Worm (Caenorhabditis elegans) whole organism, L2 larva: ENCODE measurements around the gene spp-14.
A peak's percentile ranks its signal among the peaks of the same experiment; 100 is the strongest.

Experiments
- R02D3.7 ChIP-seq: fragments of 150-350 bp; optimal IDR thresholded peaks from 2 replicates; lab custom pipeline; 2014; ENCODE audit warnings: missing biosample characterization, missing genetic modification characterization
- ZK546.5 ChIP-seq: sonication (generic microtip); optimal IDR thresholded peaks from 2 replicates; lab custom pipeline; 2017; ENCODE audit warnings: missing biosample characterization, missing genetic modification characterization
- alr-1 ChIP-seq: fragments of 150-350 bp; optimal IDR thresholded peaks from 2 replicates; lab custom pipeline; 2014; ENCODE audit warnings: missing biosample characterization, missing genetic modification characterization
- aly-2 ChIP-seq: fragments of 150-350 bp; optimal IDR thresholded peaks from 2 replicates; lab custom pipeline; 2014; ENCODE audit warnings: missing biosample characterization, missing genetic modification characterization
- ceh-82 ChIP-seq: fragments of 150-350 bp; optimal IDR thresholded peaks from 2 replicates; lab custom pipeline; 2014; ENCODE audit warnings: missing biosample characterization, missing genetic modification characterization
- crh-2 ChIP-seq: sonication (generic microtip); optimal IDR thresholded peaks from 2 replicates; lab custom pipeline; 2017; ENCODE audit warnings: missing biosample characterization, missing genetic modification characterization
- elt-1 ChIP-seq: fragments of 150-350 bp; optimal IDR thresholded peaks from 2 replicates; lab custom pipeline; 2014; ENCODE audit warnings: missing biosample characterization, missing genetic modification characterization
- elt-3 ChIP-seq: sonication (generic microtip); optimal IDR thresholded peaks from 2 replicates; lab custom pipeline; 2017; ENCODE audit warnings: missing biosample characterization, missing genetic modification characterization
- lsy-2 ChIP-seq, 2 experiments: fragments of 150-350 bp in 1 of 2; sonication (generic microtip) in 1 of 2; optimal IDR thresholded peaks; 2 replicates each; lab custom pipeline; 2014 to 2017; ENCODE audit warnings: missing biosample characterization in 2 of 2, missing genetic modification characterization in 2 of 2
- mab-5 ChIP-seq: fragments of 150-350 bp; optimal IDR thresholded peaks from 2 replicates; lab custom pipeline; 2014; ENCODE audit warnings: missing biosample characterization, missing genetic modification characterization
- nhr-11 ChIP-seq: fragments of 150-350 bp; optimal IDR thresholded peaks from 2 replicates; lab custom pipeline; 2014; ENCODE audit warnings: missing biosample characterization, missing genetic modification characterization
- nhr-129 ChIP-seq: fragments of 150-350 bp; optimal IDR thresholded peaks from 2 replicates; lab custom pipeline; 2014; ENCODE audit warnings: missing biosample characterization, missing genetic modification characterization
- nhr-23 ChIP-seq: fragments of 150-350 bp; optimal IDR thresholded peaks from 2 replicates; lab custom pipeline; 2014; ENCODE audit warnings: missing biosample characterization, missing genetic modification reagents, missing genetic modification characterization
- nhr-25 ChIP-seq: fragments of 150-350 bp; sonication (generic microtip); optimal IDR thresholded peaks from 3 replicates; lab custom pipeline; 2014; ENCODE audit warnings: missing biosample characterization, missing genetic modification characterization
- nhr-6 ChIP-seq: fragments of 150-350 bp; optimal IDR thresholded peaks from 2 replicates; lab custom pipeline; 2014; ENCODE audit warnings: missing biosample characterization, missing genetic modification characterization
- nhr-77 ChIP-seq: fragments of 150-350 bp; optimal IDR thresholded peaks from 2 replicates; lab custom pipeline; 2014; ENCODE audit warnings: missing biosample characterization, missing genetic modification characterization
- peb-1 ChIP-seq: fragments of 150-350 bp; optimal IDR thresholded peaks from 2 replicates; lab custom pipeline; 2014; ENCODE audit warnings: missing biosample characterization, missing genetic modification characterization
- skn-1 ChIP-seq: sonication (generic microtip); optimal IDR thresholded peaks from 2 replicates; lab custom pipeline; 2017; ENCODE audit warnings: missing biosample characterization, missing genetic modification characterization
- sma-3 ChIP-seq: sonication (generic microtip); optimal IDR thresholded peaks from 2 replicates; lab custom pipeline; 2016; ENCODE audit warnings: missing genetic modification reagents, missing genetic modification characterization, missing compliant biosample characterization
- unc-55 ChIP-seq: fragments of 150-350 bp; sonication (generic microtip); optimal IDR thresholded peaks from 3 replicates; lab custom pipeline; 2014; ENCODE audit warnings: missing biosample characterization, missing genetic modification reagents, missing genetic modification characterization
- ztf-1 ChIP-seq: fragments of 200-800 bp; sonication (Bioruptor generic); conservative IDR thresholded peaks from 2 replicates; pipeline ENCODE4 v1.3.6; 2022; ENCODE audit warnings: missing genetic modification characterization, missing compliant biosample characterization
- ztf-4 ChIP-seq: fragments of 150-350 bp; optimal IDR thresholded peaks from 2 replicates; lab custom pipeline; 2014; ENCODE audit warnings: missing biosample characterization, missing genetic modification characterization

The spp-14 gene

DNA sequence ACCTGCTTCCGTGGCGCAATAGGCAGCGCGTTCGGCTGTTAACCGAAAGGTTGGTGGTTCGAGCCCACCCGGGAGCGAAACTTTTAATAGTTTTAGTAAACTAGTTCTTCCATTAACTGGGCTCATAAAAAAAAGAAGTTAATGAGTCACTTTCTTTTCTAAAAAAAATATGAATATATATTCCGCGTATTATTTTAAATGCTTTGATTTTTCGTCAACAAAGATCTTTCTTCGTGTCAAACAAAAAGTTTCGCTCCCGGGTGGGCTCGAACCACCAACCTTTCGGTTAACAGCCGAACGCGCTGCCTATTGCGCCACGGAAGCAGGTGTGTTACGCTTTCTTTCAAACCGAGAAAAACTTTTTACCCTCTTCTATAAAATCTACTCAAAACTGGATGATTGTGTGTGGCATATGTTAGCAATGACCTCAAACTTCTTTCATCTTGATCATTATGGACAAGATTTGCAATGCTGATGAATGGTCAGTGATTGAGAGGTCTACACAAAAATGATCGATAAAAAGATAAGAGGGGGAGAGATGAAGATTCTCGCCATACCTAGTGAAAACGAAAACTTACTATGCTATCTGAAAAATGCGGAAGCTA, 48.0 kb downstream of the spp-14 start (continued):
- TF ChIP-seq skn-1, result no peak
- no peak for TF ChIP-seq ceh-82 (tag; lab: Kevin White, UChicago)
- no peak for TF ChIP-seq aly-2
- TF ChIP-seq ztf-1 (GFP tag; lab: Robert Waterston, UW), result no peak
- TF ChIP-seq alr-1 (tag; lab: Kevin White, UChicago), result no peak
- TF ChIP-seq nhr-77 (tag; lab: Kevin White, UChicago), result no peak
- TF ChIP-seq elt-1, result peak; percentile 88
- TF ChIP-seq unc-55 (GFP tag; lab: Kevin White, UChicago), result no peak
- peak; percentile 31 for TF ChIP-seq nhr-129 (tag; lab: Kevin White, UChicago)
- TF ChIP-seq ZK546.5 (tag; lab: Kevin White, UChicago), result no peak
- TF ChIP-seq nhr-6 (tag; lab: Kevin White, UChicago), result no peak
- no peak for TF ChIP-seq mab-5 (tag; lab: Kevin White, UChicago)
- TF ChIP-seq peb-1 (tag; lab: Kevin White, UChicago), result no peak
- TF ChIP-seq lsy-2 (tag; optimal IDR thresholded peaks at IDR 0.05; lab: Kevin White, UChicago), result peak in 1 of 2 experiments; percentile 21
- TF ChIP-seq sma-3, result peak; percentile 58
- no peak for TF ChIP-seq R02D3.7 (tag; lab: Kevin White, UChicago)
- no peak for TF ChIP-seq nhr-11 (tag; lab: Kevin White, UChicago)
- peak; percentile 43 for TF ChIP-seq crh-2
- TF ChIP-seq elt-3 (tag; lab: Kevin White, UChicago), result no peak
- peak; percentile 72 for TF ChIP-seq nhr-25 (tag; lab: Kevin White, UChicago)
- no peak for TF ChIP-seq ztf-4 (tag; lab: Kevin White, UChicago)
- no peak for TF ChIP-seq nhr-23
